Worm (Caenorhabditis elegans): ENCODE results near the gene H43I07.4.

DNA sequence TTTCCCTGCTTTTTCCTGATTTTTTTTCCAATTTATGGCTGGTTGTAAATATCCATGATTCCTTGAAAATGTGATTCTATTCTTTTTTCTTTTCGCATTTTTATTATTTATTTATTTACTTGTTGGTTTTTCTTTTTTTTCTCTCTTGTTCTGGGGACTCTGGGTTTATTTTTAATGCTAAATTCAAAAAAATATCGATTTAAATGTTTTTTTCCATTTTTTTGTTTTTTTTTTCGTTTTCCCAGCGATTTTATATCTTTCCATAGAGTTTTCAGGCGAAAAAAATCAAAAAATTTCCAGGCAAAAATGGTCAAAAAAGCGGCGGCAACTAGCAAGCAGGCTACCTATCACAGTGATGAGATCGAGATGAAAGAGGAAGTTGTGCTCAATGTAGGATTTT is 16.8 kb upstream of the H43I07.4 start, which contains the start of gene rpac-40:
- TF ChIP-seq elt-1 (tag; optimal IDR thresholded peaks at IDR 0.05; ENCODE audit: borderline replicate concordance, insufficient read depth): no peak
- no peak for TF ChIP-seq elt-3 (tag; optimal IDR thresholded peaks at IDR 0.05)
- no peak for TF ChIP-seq unc-62 (GFP tag; optimal IDR thresholded peaks at IDR 0.05)
